Worm (Caenorhabditis elegans) whole organism, L3 larva: ENCODE data around the gene rig-1.

Experiments used
- ZK546.5 ChIP-seq: sonication (generic microtip); optimal IDR thresholded peaks from 2 replicates; lab custom pipeline; 2017; ENCODE audit warnings: missing biosample characterization, missing genetic modification characterization
- aly-2 ChIP-seq: fragments of 150-350 bp; optimal IDR thresholded peaks from 2 replicates; lab custom pipeline; 2014; ENCODE audit warnings: missing biosample characterization, missing genetic modification characterization
- ama-1 ChIP-seq: fragments of 150-350 bp; optimal IDR thresholded peaks from 2 replicates; lab custom pipeline; 2018
- ceh-16 ChIP-seq: sonication (generic microtip); optimal IDR thresholded peaks from 2 replicates; lab custom pipeline; 2017; ENCODE audit warnings: missing biosample characterization, missing genetic modification characterization
- ceh-28 ChIP-seq: fragments of 150-350 bp; optimal IDR thresholded peaks from 2 replicates; lab custom pipeline; 2014; ENCODE audit warnings: missing biosample characterization, missing genetic modification reagents, missing genetic modification characterization
- ceh-82 ChIP-seq: fragments of 150-350 bp; optimal IDR thresholded peaks from 2 replicates; lab custom pipeline; 2014; ENCODE audit warnings: missing biosample characterization, missing genetic modification characterization
- ceh-9 ChIP-seq: sonication (generic microtip); optimal IDR thresholded peaks from 2 replicates; lab custom pipeline; 2018; ENCODE audit warnings: missing biosample characterization, missing genetic modification characterization
- daf-12 ChIP-seq: fragments of 150-350 bp; optimal IDR thresholded peaks from 2 replicates; lab custom pipeline; 2014; ENCODE audit warnings: missing biosample characterization, missing genetic modification reagents, missing genetic modification characterization
- egl-27 ChIP-seq: sonication (generic microtip); optimal IDR thresholded peaks from 4 replicates; lab custom pipeline; 2017; ENCODE audit warnings: missing biosample characterization, missing genetic modification reagents, missing genetic modification characterization
- egl-5 ChIP-seq: fragments of 150-350 bp; optimal IDR thresholded peaks from 2 replicates; lab custom pipeline; 2017; ENCODE audit warnings: missing biosample characterization, missing genetic modification reagents, missing genetic modification characterization, inconsistent platforms
- elt-1 ChIP-seq: fragments of 150-350 bp; optimal IDR thresholded peaks from 2 replicates; lab custom pipeline; 2014; ENCODE audit warnings: missing biosample characterization, missing genetic modification characterization
- elt-2 ChIP-seq: sonication (generic microtip); optimal IDR thresholded peaks from 2 replicates; lab custom pipeline; 2016; ENCODE audit warnings: missing genetic modification reagents, mild to moderate bottlenecking, missing genetic modification characterization, missing compliant biosample characterization
- eor-1 ChIP-seq, 2 experiments: fragments of 150-350 bp; optimal IDR thresholded peaks; 2 replicates each; lab custom pipeline; 2014 to 2018; ENCODE audit warnings: missing biosample characterization in 2 of 2, missing genetic modification characterization in 2 of 2
- fkh-2 ChIP-seq: fragments of 150-350 bp; optimal IDR thresholded peaks from 2 replicates; lab custom pipeline; 2014; ENCODE audit warnings: missing biosample characterization, missing genetic modification reagents, missing genetic modification characterization
- fos-1 ChIP-seq: fragments of 150-350 bp; optimal IDR thresholded peaks from 2 replicates; lab custom pipeline; 2014; ENCODE audit warnings: missing biosample characterization, missing genetic modification characterization
- hmg-11 ChIP-seq: sonication (generic microtip); optimal IDR thresholded peaks from 2 replicates; lab custom pipeline; 2016; ENCODE audit warnings: missing genetic modification characterization, missing compliant biosample characterization
- jun-1 ChIP-seq: fragments of 150-350 bp; optimal IDR thresholded peaks from 2 replicates; lab custom pipeline; 2014; ENCODE audit warnings: missing biosample characterization, missing genetic modification reagents, missing genetic modification characterization
- lin-15B ChIP-seq: fragments of 150-350 bp; optimal IDR thresholded peaks from 2 replicates; lab custom pipeline; 2014; ENCODE audit warnings: missing biosample characterization, missing genetic modification characterization
- mdl-1 ChIP-seq: fragments of 150-350 bp; optimal IDR thresholded peaks from 2 replicates; lab custom pipeline; 2014; ENCODE audit warnings: missing biosample characterization, missing genetic modification characterization
- mml-1 ChIP-seq: fragments of 150-350 bp; sonication (generic microtip); optimal IDR thresholded peaks from 3 replicates; lab custom pipeline; 2014; ENCODE audit warnings: missing biosample characterization, missing genetic modification characterization
- nfya-1 ChIP-seq: sonication (generic microtip); optimal IDR thresholded peaks from 2 replicates; lab custom pipeline; 2017; ENCODE audit warnings: missing genetic modification characterization, mild to moderate bottlenecking, missing compliant biosample characterization, antibody characterized with exemption, moderate library complexity; ENCODE audit not compliant: insufficient read depth
- nhr-11 ChIP-seq: fragments of 150-350 bp; optimal IDR thresholded peaks from 2 replicates; lab custom pipeline; 2014; ENCODE audit warnings: missing biosample characterization, missing genetic modification characterization
- nhr-12 ChIP-seq: fragments of 150-350 bp; optimal IDR thresholded peaks from 2 replicates; lab custom pipeline; 2014; ENCODE audit warnings: missing biosample characterization, missing genetic modification characterization
- nhr-23 ChIP-seq: fragments of 150-350 bp; optimal IDR thresholded peaks from 2 replicates; lab custom pipeline; 2014; ENCODE audit warnings: missing biosample characterization, missing genetic modification reagents, missing genetic modification characterization
- nhr-25 ChIP-seq: sonication (generic microtip); optimal IDR thresholded peaks from 2 replicates; lab custom pipeline; 2017; ENCODE audit warnings: missing biosample characterization, missing genetic modification characterization
- nhr-28 ChIP-seq: fragments of 150-350 bp; optimal IDR thresholded peaks from 2 replicates; lab custom pipeline; 2014; ENCODE audit warnings: missing biosample characterization, missing genetic modification characterization
- nhr-43 ChIP-seq: sonication (generic microtip); optimal IDR thresholded peaks from 2 replicates; lab custom pipeline; 2016; ENCODE audit warnings: mild to moderate bottlenecking, missing genetic modification characterization, missing compliant biosample characterization; ENCODE audit not compliant: poor library complexity, severe bottlenecking
- nhr-67 ChIP-seq: fragments of 150-350 bp; optimal IDR thresholded peaks from 2 replicates; lab custom pipeline; 2014; ENCODE audit warnings: missing biosample characterization, missing genetic modification characterization
- nhr-76 ChIP-seq: fragments of 150-350 bp; sonication (generic microtip); optimal IDR thresholded peaks from 5 replicates; lab custom pipeline; 2014; ENCODE audit warnings: missing biosample characterization, missing genetic modification characterization
- nhr-77 ChIP-seq: fragments of 150-350 bp; optimal IDR thresholded peaks from 2 replicates; lab custom pipeline; 2014; ENCODE audit warnings: missing biosample characterization, missing genetic modification characterization
- pha-4 ChIP-seq: fragments of 150-350 bp; optimal IDR thresholded peaks from 2 replicates; lab custom pipeline; 2014; ENCODE audit warnings: missing biosample characterization, missing genetic modification reagents, missing genetic modification characterization
- pqm-1 ChIP-seq: fragments of 150-350 bp; optimal IDR thresholded peaks from 2 replicates; lab custom pipeline; 2017; ENCODE audit warnings: missing biosample characterization, missing genetic modification characterization, inconsistent platforms
- sea-2 ChIP-seq: fragments of 150-350 bp; sonication (generic microtip); optimal IDR thresholded peaks from 4 replicates; lab custom pipeline; 2014; ENCODE audit warnings: missing biosample characterization, missing genetic modification reagents, missing genetic modification characterization
- skn-1 ChIP-seq: fragments of 150-350 bp; optimal IDR thresholded peaks from 2 replicates; lab custom pipeline; 2014; ENCODE audit warnings: missing biosample characterization, missing genetic modification characterization
- snpc-4 ChIP-seq: fragments of 150-350 bp; optimal IDR thresholded peaks from 2 replicates; lab custom pipeline; 2014; ENCODE audit warnings: missing biosample characterization, missing genetic modification characterization
- tbx-2 ChIP-seq: sonication (generic microtip); optimal IDR thresholded peaks from 2 replicates; lab custom pipeline; 2016; ENCODE audit warnings: mild to moderate bottlenecking, missing genetic modification characterization, missing compliant biosample characterization
- unc-39 ChIP-seq: sonication (generic microtip); optimal IDR thresholded peaks from 4 replicates; lab custom pipeline; 2017; ENCODE audit warnings: missing biosample characterization, missing genetic modification characterization
- unc-62 ChIP-seq: fragments of 150-350 bp; sonication (generic microtip); optimal IDR thresholded peaks from 4 replicates; lab custom pipeline; 2014; ENCODE audit warnings: missing biosample characterization, missing genetic modification reagents, missing genetic modification characterization
- zag-1 ChIP-seq: fragments of 150-350 bp; optimal IDR thresholded peaks from 2 replicates; lab custom pipeline; 2014; ENCODE audit warnings: missing biosample characterization, missing genetic modification characterization
- ztf-11 ChIP-seq: fragments of 150-350 bp; optimal IDR thresholded peaks from 2 replicates; lab custom pipeline; 2014; ENCODE audit warnings: missing biosample characterization, missing genetic modification characterization
- ztf-4 ChIP-seq: fragments of 150-350 bp; optimal IDR thresholded peaks from 2 replicates; lab custom pipeline; 2014; ENCODE audit warnings: missing biosample characterization, missing genetic modification characterization

Gene rig-1

ce11 chrX:8704830-8705229 lies 44.4 kb downstream of the rig-1 start:
- TF ChIP-seq snpc-4 (tag; lab: Kevin White, UChicago) (no peak), fos-1 (no peak), nhr-12 (tag; lab: Kevin White, UChicago) (no peak), ceh-16 (tag; lab: Kevin White, UChicago) (no peak), ceh-82 (tag; lab: Kevin White, UChicago) (no peak), nhr-67 (tag; lab: Kevin White, UChicago) (no peak), jun-1 (tag; lab: Kevin White, UChicago) (no peak), daf-12 (tag; lab: Kevin White, UChicago) (no peak), ceh-28 (tag; lab: Kevin White, UChicago) (no peak), unc-39 (tag; lab: Kevin White, UChicago) (no peak), ztf-4 (tag; lab: Kevin White, UChicago) (no peak), lin-15B (tag; lab: Kevin White, UChicago) (no peak), elt-1 (tag; lab: Kevin White, UChicago) (no peak), nhr-11 (tag; lab: Kevin White, UChicago) (no peak), nhr-43 (tag; lab: Kevin White, UChicago) (no peak), aly-2 (no peak), nhr-77 (tag; lab: Kevin White, UChicago) (no peak), nhr-76 (tag; lab: Kevin White, UChicago) (no peak), hmg-11 (tag; lab: Kevin White, UChicago) (no peak), nhr-23 (tag; lab: Kevin White, UChicago) (no peak)

- TF ChIP-seq eor-1 (tag; optimal IDR thresholded peaks at IDR 0.05; lab: Kevin White, UChicago), result no peak
- no peak for TF ChIP-seq zag-1 (tag; lab: Kevin White, UChicago)
- no peak for TF ChIP-seq ama-1 (lab: Kevin White, UChicago)
- no peak for TF ChIP-seq fkh-2 (tag; lab: Kevin White, UChicago)
- TF ChIP-seq pha-4, result no peak
- no peak for TF ChIP-seq mml-1 (tag; lab: Kevin White, UChicago)
- no peak for TF ChIP-seq ztf-4 (tag; lab: Kevin White, UChicago)
- no peak for TF ChIP-seq nhr-77 (tag; lab: Kevin White, UChicago)
- TF ChIP-seq ceh-9 (tag; lab: Kevin White, UChicago), result no peak
- TF ChIP-seq elt-2 (tag; lab: Kevin White, UChicago), result no peak
- TF ChIP-seq pqm-1, result no peak
- no peak for TF ChIP-seq nhr-67 (tag; lab: Kevin White, UChicago)
- no peak for TF ChIP-seq ztf-11 (tag; lab: Kevin White, UChicago)
- no peak for TF ChIP-seq jun-1 (tag; lab: Kevin White, UChicago)
- no peak for TF ChIP-seq sea-2
- TF ChIP-seq egl-5 (tag; lab: Kevin White, UChicago), result no peak
- TF ChIP-seq nhr-11 (tag; lab: Kevin White, UChicago), result no peak
- TF ChIP-seq tbx-2 (tag; lab: Kevin White, UChicago), result no peak
These were observed 47.6 kb downstream of the rig-1 start, which contains the start of gene F53A9.3 for ce11 chrX:8708053-8708452. Gene F53A9.3 (plus strand): TSS chrX:8708353.

ce11 chrX:8709424-8709823 lies 49.0 kb downstream of the rig-1 start, which contains the start of gene kreg-1:
Gene kreg-1 (plus strand): TSS chrX:8709764.
- TF ChIP-seq pqm-1 (peak; percentile 83), elt-2 (tag; lab: Kevin White, UChicago) (peak; percentile 56), egl-5 (tag; lab: Kevin White, UChicago) (no peak)
- TF ChIP-seq, all 47 proteins: peak for 2

- TF ChIP-seq elt-2 (tag; lab: Kevin White, UChicago) (peak; percentile 28), tbx-2 (tag; lab: Kevin White, UChicago) (no peak), hmg-11 (tag; lab: Kevin White, UChicago) (no peak), nhr-28 (tag; lab: Kevin White, UChicago) (no peak), lin-15B (tag; lab: Kevin White, UChicago) (no peak), ztf-4 (tag; lab: Kevin White, UChicago) (no peak), pqm-1 (peak; percentile 18), unc-62 (GFP tag; lab: Kevin White, UChicago) (no peak), egl-27 (tag; lab: Kevin White, UChicago) (no peak), nhr-43 (tag; lab: Kevin White, UChicago) (no peak), elt-1 (tag; lab: Kevin White, UChicago) (no peak), skn-1 (no peak), ceh-9 (tag; lab: Kevin White, UChicago) (no peak), nhr-67 (tag; lab: Kevin White, UChicago) (no peak), mml-1 (tag; lab: Kevin White, UChicago) (no peak), ZK546.5 (tag; lab: Kevin White, UChicago) (no peak), mdl-1 (tag; lab: Kevin White, UChicago) (no peak), nfya-1 (tag; lab: Kevin White, UChicago) (no peak), jun-1 (tag; lab: Kevin White, UChicago) (no peak), ztf-11 (tag; lab: Kevin White, UChicago) (no peak), nhr-25 (tag; lab: Kevin White, UChicago) (no peak), pha-4 (peak; percentile 1)
These were observed 50.8 kb downstream of the rig-1 start, which contains the start of gene F53A9.1 for ce11 chrX:8711141-8711645. Gene F53A9.1 (plus strand): TSS chrX:8711595.
